Worm (Caenorhabditis elegans) whole organism, L2 larva: ENCODE measurements around the gene C27H5.12.
A peak's percentile ranks its signal among the peaks of the same experiment; 100 is the strongest.

Experiments used
- C34F6.9 ChIP-seq: fragments of 150-350 bp; optimal IDR thresholded peaks from 2 replicates; lab custom pipeline; 2014; ENCODE audit warnings: missing biosample characterization, missing genetic modification characterization
- F13H6.1 ChIP-seq: sonication (generic microtip); optimal IDR thresholded peaks from 2 replicates; lab custom pipeline; 2016; ENCODE audit warnings: missing genetic modification characterization, missing compliant biosample characterization
- Y55F3AM.14 ChIP-seq: fragments of 200-800 bp; sonication (Bioruptor generic); optimal IDR thresholded peaks from 2 replicates; lab custom pipeline; 2018; ENCODE audit warnings: mild to moderate bottlenecking, missing genetic modification characterization, missing compliant biosample characterization
- aly-2 ChIP-seq: fragments of 150-350 bp; optimal IDR thresholded peaks from 2 replicates; lab custom pipeline; 2014; ENCODE audit warnings: missing biosample characterization, missing genetic modification characterization
- ama-1 ChIP-seq: fragments of 150-350 bp; optimal IDR thresholded peaks from 2 replicates; lab custom pipeline; 2018; ENCODE audit warnings: inconsistent platforms
- blmp-1 ChIP-seq: sonication (generic microtip); optimal IDR thresholded peaks from 2 replicates; lab custom pipeline; 2017; ENCODE audit warnings: missing genetic modification characterization, mild to moderate bottlenecking, missing compliant biosample characterization, antibody characterized with exemption, moderate library complexity; ENCODE audit not compliant: insufficient read depth
- ceh-16 ChIP-seq: fragments of 150-350 bp; optimal IDR thresholded peaks from 2 replicates; lab custom pipeline; 2014; ENCODE audit warnings: missing biosample characterization, missing genetic modification characterization
- crh-2 ChIP-seq: sonication (generic microtip); optimal IDR thresholded peaks from 2 replicates; lab custom pipeline; 2017; ENCODE audit warnings: missing biosample characterization, missing genetic modification characterization
- egl-27 ChIP-seq: sonication (generic microtip); optimal IDR thresholded peaks from 3 replicates; lab custom pipeline; 2017; ENCODE audit warnings: missing biosample characterization, missing genetic modification reagents, missing genetic modification characterization
- fos-1 ChIP-seq: fragments of 150-350 bp; optimal IDR thresholded peaks from 2 replicates; lab custom pipeline; 2014; ENCODE audit warnings: missing biosample characterization, missing genetic modification characterization
- gmeb-1 ChIP-seq: fragments of 150-350 bp; optimal IDR thresholded peaks from 2 replicates; lab custom pipeline; 2014; ENCODE audit warnings: missing biosample characterization, missing genetic modification characterization
- lin-11 ChIP-seq: fragments of 150-350 bp; sonication (generic microtip); optimal IDR thresholded peaks from 2 replicates; lab custom pipeline; 2014; ENCODE audit warnings: missing biosample characterization, missing genetic modification characterization, inconsistent platforms, mixed read lengths
- lin-13 ChIP-seq: fragments of 150-350 bp; optimal IDR thresholded peaks from 2 replicates; lab custom pipeline; 2014; ENCODE audit warnings: missing biosample characterization, missing genetic modification reagents, missing genetic modification characterization
- lsy-2 ChIP-seq, 2 experiments: fragments of 150-350 bp in 1 of 2; sonication (generic microtip) in 1 of 2; optimal IDR thresholded peaks; 2 replicates each; lab custom pipeline; 2014 to 2017; ENCODE audit warnings: missing biosample characterization in 2 of 2, missing genetic modification characterization in 2 of 2
- mab-5 ChIP-seq: fragments of 150-350 bp; optimal IDR thresholded peaks from 2 replicates; lab custom pipeline; 2014; ENCODE audit warnings: missing biosample characterization, missing genetic modification characterization
- mdl-1 ChIP-seq, 2 experiments: fragments of 150-350 bp in 1 of 2; sonication (generic microtip) in 1 of 2; optimal IDR thresholded peaks; 2 replicates each; lab custom pipeline; 2017; ENCODE audit warnings: missing biosample characterization in 2 of 2, missing genetic modification characterization in 2 of 2
- nhr-10 ChIP-seq: sonication (generic microtip); optimal IDR thresholded peaks from 2 replicates; lab custom pipeline; 2017; ENCODE audit warnings: missing biosample characterization, missing genetic modification characterization
- nhr-11 ChIP-seq: fragments of 150-350 bp; optimal IDR thresholded peaks from 2 replicates; lab custom pipeline; 2014; ENCODE audit warnings: missing biosample characterization, missing genetic modification characterization
- nhr-129 ChIP-seq: fragments of 150-350 bp; optimal IDR thresholded peaks from 2 replicates; lab custom pipeline; 2014; ENCODE audit warnings: missing biosample characterization, missing genetic modification characterization
- nhr-21 ChIP-seq: fragments of 150-350 bp; optimal IDR thresholded peaks from 2 replicates; lab custom pipeline; 2014; ENCODE audit warnings: missing biosample characterization, missing genetic modification characterization
- nhr-23 ChIP-seq: fragments of 150-350 bp; optimal IDR thresholded peaks from 2 replicates; lab custom pipeline; 2014; ENCODE audit warnings: missing biosample characterization, missing genetic modification reagents, missing genetic modification characterization
- nhr-25 ChIP-seq: fragments of 150-350 bp; sonication (generic microtip); optimal IDR thresholded peaks from 3 replicates; lab custom pipeline; 2014; ENCODE audit warnings: missing biosample characterization, missing genetic modification characterization
- nhr-6 ChIP-seq: fragments of 150-350 bp; optimal IDR thresholded peaks from 2 replicates; lab custom pipeline; 2014; ENCODE audit warnings: missing biosample characterization, missing genetic modification characterization
- nhr-77 ChIP-seq: fragments of 150-350 bp; optimal IDR thresholded peaks from 2 replicates; lab custom pipeline; 2014; ENCODE audit warnings: missing biosample characterization, missing genetic modification characterization
- peb-1 ChIP-seq: fragments of 150-350 bp; optimal IDR thresholded peaks from 2 replicates; lab custom pipeline; 2014; ENCODE audit warnings: missing biosample characterization, missing genetic modification characterization
- sem-4 ChIP-seq: fragments of 150-350 bp; optimal IDR thresholded peaks from 2 replicates; lab custom pipeline; 2014; ENCODE audit warnings: missing biosample characterization, missing genetic modification reagents, missing genetic modification characterization
- skn-1 ChIP-seq: sonication (generic microtip); optimal IDR thresholded peaks from 2 replicates; lab custom pipeline; 2017; ENCODE audit warnings: missing biosample characterization, missing genetic modification characterization
- sma-3 ChIP-seq: sonication (generic microtip); optimal IDR thresholded peaks from 2 replicates; lab custom pipeline; 2016; ENCODE audit warnings: missing genetic modification reagents, missing genetic modification characterization, missing compliant biosample characterization
- sma-9 ChIP-seq, 2 experiments: fragments of 150-350 bp in 1 of 2; sonication (generic microtip) in 1 of 2; optimal IDR thresholded peaks; 2 replicates each; lab custom pipeline; 2014 to 2016; ENCODE audit warnings: missing genetic modification characterization in 2 of 2, mild to moderate bottlenecking in 1 of 2, missing biosample characterization in 1 of 2, missing compliant biosample characterization in 1 of 2, missing genetic modification reagents in 1 of 2, moderate library complexity in 1 of 2
- snpc-4 ChIP-seq: fragments of 150-350 bp; optimal IDR thresholded peaks from 2 replicates; lab custom pipeline; 2014; ENCODE audit warnings: missing biosample characterization, missing genetic modification characterization
- unc-55 ChIP-seq: fragments of 150-350 bp; sonication (generic microtip); optimal IDR thresholded peaks from 3 replicates; lab custom pipeline; 2014; ENCODE audit warnings: missing biosample characterization, missing genetic modification reagents, missing genetic modification characterization
- unc-62 ChIP-seq: fragments of 150-350 bp; optimal IDR thresholded peaks from 2 replicates; lab custom pipeline; 2014; ENCODE audit warnings: missing biosample characterization, missing genetic modification reagents, missing genetic modification characterization
- zag-1 ChIP-seq: fragments of 150-350 bp; optimal IDR thresholded peaks from 2 replicates; lab custom pipeline; 2014; ENCODE audit warnings: missing biosample characterization, missing genetic modification characterization
- ztf-1 ChIP-seq: fragments of 200-800 bp; sonication (Bioruptor generic); conservative IDR thresholded peaks from 2 replicates; pipeline ENCODE4 v1.3.6; 2022; ENCODE audit warnings: missing genetic modification characterization, missing compliant biosample characterization
- ztf-11 ChIP-seq: sonication (generic microtip); optimal IDR thresholded peaks from 2 replicates; lab custom pipeline; 2017; ENCODE audit warnings: missing biosample characterization, missing genetic modification characterization
- ztf-4 ChIP-seq: fragments of 150-350 bp; optimal IDR thresholded peaks from 2 replicates; lab custom pipeline; 2014; ENCODE audit warnings: missing biosample characterization, missing genetic modification characterization

The C27H5.12 gene

ce11 chrII:7187110-7187509, 25.7 kb upstream of the C27H5.12 start, which contains the start of gene C27H5.6:
Gene C27H5.6, minus strand, starts transcription at chrII:7187210.
- TF ChIP-seq nhr-10 (tag; lab: Kevin White, UChicago) (no peak), lin-13 (GFP tag; lab: Kevin White, UChicago) (no peak), nhr-11 (tag; lab: Kevin White, UChicago) (no peak), ztf-11 (tag; lab: Kevin White, UChicago) (no peak), nhr-25 (no peak), fos-1 (no peak), mdl-1 (tag; optimal IDR thresholded peaks at IDR 0.05; lab: Kevin White, UChicago) (no peak), lin-11 (tag; lab: Kevin White, UChicago) (no peak), peb-1 (tag; lab: Kevin White, UChicago) (no peak), snpc-4 (tag; lab: Kevin White, UChicago) (no peak), nhr-23 (tag; lab: Kevin White, UChicago) (no peak), crh-2 (no peak), C34F6.9 (tag; lab: Kevin White, UChicago) (no peak), zag-1 (no peak), Y55F3AM.14 (GFP tag; lab: Kevin White, UChicago) (no peak)

- TF ChIP-seq nhr-6: no peak
- no peak for TF ChIP-seq nhr-77 (tag; lab: Kevin White, UChicago)
- TF ChIP-seq egl-27 (tag; lab: Kevin White, UChicago): no peak
- TF ChIP-seq, all 48 proteins: peak for 0
Observed at ce11 chrII:7186117-7186516, 24.7 kb upstream of the C27H5.12 start.

DNA sequence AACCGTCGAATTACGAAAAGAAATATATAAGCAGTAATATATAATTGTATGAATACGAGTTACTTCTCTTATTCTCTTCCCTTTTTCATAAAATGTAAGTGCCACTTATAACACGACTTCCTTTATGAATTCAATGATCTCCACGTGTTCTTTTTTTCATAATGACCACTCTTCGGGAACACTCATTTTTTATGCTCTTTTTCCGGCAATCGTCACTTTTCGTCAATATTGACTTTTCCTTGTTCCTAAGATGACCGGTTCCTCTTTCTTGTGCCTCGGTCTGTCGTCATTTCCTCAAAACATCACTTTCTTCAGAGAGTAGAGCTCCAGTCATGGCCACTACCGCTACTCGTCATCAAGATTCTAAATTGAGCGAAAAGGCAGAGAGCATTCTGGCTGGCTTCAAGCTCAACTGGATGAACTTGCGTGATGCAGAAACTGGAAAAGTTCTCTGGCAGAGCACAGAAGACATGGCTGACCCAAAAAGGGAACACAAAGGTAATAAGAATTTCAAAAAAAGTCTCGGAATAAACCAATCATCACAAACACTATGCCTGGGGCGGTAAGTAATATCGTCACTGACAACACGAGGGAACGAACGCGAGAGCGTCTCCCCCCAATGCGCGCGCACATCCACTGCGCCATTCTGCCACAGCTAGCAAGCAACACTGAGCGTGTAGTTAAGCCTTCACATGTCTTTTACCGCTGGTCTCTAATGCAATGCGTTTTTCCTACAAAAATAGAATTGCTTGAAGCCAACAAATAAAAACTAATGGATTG, 22.3 kb upstream of the C27H5.12 start, which contains the start of gene pdl-1:
Gene pdl-1, plus strand, starts transcription at position 309 of the 780 bp plus-strand sequence.
- TF ChIP-seq lin-11 (tag; lab: Kevin White, UChicago) (peak; percentile 81), nhr-11 (tag; lab: Kevin White, UChicago) (no peak), sma-3 (peak; percentile 55), lsy-2 (tag; optimal IDR thresholded peaks at IDR 0.05; lab: Kevin White, UChicago) (peak; percentile 7 to 61), Y55F3AM.14 (GFP tag; lab: Kevin White, UChicago) (peak; percentile 63), gmeb-1 (tag; lab: Kevin White, UChicago) (peak; percentile 68), snpc-4 (tag; lab: Kevin White, UChicago) (peak; percentile 22), fos-1 (peak; percentile 54), ztf-4 (tag; lab: Kevin White, UChicago) (peak; percentile 60), crh-2 (peak; percentile 35), C34F6.9 (tag; lab: Kevin White, UChicago) (peak; percentile 67), blmp-1 (tag; lab: Kevin White, UChicago) (peak; percentile 25), nhr-21 (tag; lab: Kevin White, UChicago) (peak; percentile 74), egl-27 (tag; lab: Kevin White, UChicago) (peak; percentile 31), mdl-1 (tag; optimal IDR thresholded peaks at IDR 0.05; lab: Kevin White, UChicago) (peak in 1 of 2 experiments; percentile 30), unc-55 (GFP tag; lab: Kevin White, UChicago) (peak; percentile 74), unc-62 (GFP tag; lab: Kevin White, UChicago) (no peak), ceh-16 (tag; lab: Kevin White, UChicago) (peak; percentile 41), F13H6.1 (tag; lab: Kevin White, UChicago) (peak; percentile 65), nhr-129 (peak; percentile 76), nhr-25 (no peak), ztf-1 (GFP tag; lab: Robert Waterston, UW) (no peak), zag-1 (peak; percentile 15), sem-4 (peak; percentile 56), lin-13 (GFP tag; lab: Kevin White, UChicago) (peak; percentile 73), nhr-77 (tag; lab: Kevin White, UChicago) (no peak), sma-9 (GFP tag; optimal IDR thresholded peaks at IDR 0.05; lab: Kevin White, UChicago) (peak; percentile 84), sma-9 (tag; optimal IDR thresholded peaks at IDR 0.05; lab: Kevin White, UChicago) (no peak), nhr-10 (tag; lab: Kevin White, UChicago) (no peak), mab-5 (tag; lab: Kevin White, UChicago) (peak; percentile 56)
- TF ChIP-seq, all 48 proteins: peak for 23

- TF ChIP-seq ztf-1 (GFP tag; lab: Robert Waterston, UW) (no peak), sem-4 (no peak), egl-27 (tag; lab: Kevin White, UChicago) (no peak), C34F6.9 (tag; lab: Kevin White, UChicago) (peak; percentile 64), aly-2 (tag; lab: Kevin White, UChicago) (no peak), lin-11 (tag; lab: Kevin White, UChicago) (peak; percentile 31), nhr-129 (peak; percentile 12), ama-1 (lab: Kevin White, UChicago) (no peak), skn-1 (tag; lab: Kevin White, UChicago) (no peak), nhr-77 (tag; lab: Kevin White, UChicago) (no peak), F13H6.1 (tag; lab: Kevin White, UChicago) (peak; percentile 18), unc-55 (GFP tag; lab: Kevin White, UChicago) (peak; percentile 50), unc-62 (GFP tag; lab: Kevin White, UChicago) (no peak), sma-9 (GFP tag; optimal IDR thresholded peaks at IDR 0.05; lab: Kevin White, UChicago) (no peak), sma-9 (tag; optimal IDR thresholded peaks at IDR 0.05; lab: Kevin White, UChicago) (no peak), crh-2 (peak; percentile 31), ztf-11 (tag; lab: Kevin White, UChicago) (no peak), lsy-2 (tag; optimal IDR thresholded peaks at IDR 0.05; lab: Kevin White, UChicago) (peak in 1 of 2 experiments; percentile 40), mab-5 (tag; lab: Kevin White, UChicago) (no peak), peb-1 (tag; lab: Kevin White, UChicago) (no peak)
Observed at ce11 chrII:7182630-7183029, 21.2 kb upstream of the C27H5.12 start.
